Fruit fly (Drosophila melanogaster) whole organism, embryonic: ENCODE results near the gene Atg6.

ENCODE experiments used
- Aef1 ChIP-seq: fragments of 200-800 bp; sonication (Bioruptor generic); IDR thresholded peaks from 3 replicates; pipeline ENCODE4 v1.3.6; 2022; ENCODE audit warnings: missing biosample characterization, missing genetic modification characterization
- CG11247 ChIP-seq: fragments of 200-800 bp; sonication (Bioruptor generic); IDR thresholded peaks from 2 replicates; pipeline ENCODE4 v1.3.6; 2022; ENCODE audit warnings: missing biosample characterization, missing genetic modification characterization
- CG14441 ChIP-seq: fragments of 200-800 bp; sonication (Bioruptor generic); IDR thresholded peaks from 2 replicates; pipeline ENCODE4 v1.3.6; 2022; ENCODE audit warnings: missing biosample characterization, missing genetic modification characterization
- CG15269 ChIP-seq: fragments of 200-800 bp; sonication (Bioruptor generic); optimal IDR thresholded peaks from 2 replicates; lab custom pipeline; 2018; ENCODE audit warnings: missing biosample characterization, mild to moderate bottlenecking, missing genetic modification characterization, moderate library complexity
- CG1603 ChIP-seq: fragments of 200-800 bp; sonication (Bioruptor generic); optimal IDR thresholded peaks from 2 replicates; lab custom pipeline; 2019; ENCODE audit warnings: missing biosample characterization, mild to moderate bottlenecking, missing genetic modification characterization, moderate library complexity
- CG18599 ChIP-seq: fragments of 200-800 bp; sonication (Bioruptor generic); optimal IDR thresholded peaks from 3 replicates; lab custom pipeline; 2017; ENCODE audit warnings: missing biosample characterization, missing genetic modification characterization, mild to moderate bottlenecking, moderate library complexity, missing genetic modification reagents
- CG2678 ChIP-seq: fragments of 200-800 bp; sonication (Bioruptor generic); optimal IDR thresholded peaks from 3 replicates; lab custom pipeline; 2019; ENCODE audit warnings: missing biosample characterization, mild to moderate bottlenecking, missing genetic modification characterization, moderate library complexity
- CG3281 ChIP-seq: fragments of 200-800 bp; sonication (Bioruptor generic); optimal IDR thresholded peaks from 3 replicates; lab custom pipeline; 2017; ENCODE audit warnings: missing biosample characterization, mild to moderate bottlenecking, missing genetic modification characterization
- CG4730 ChIP-seq: fragments of 200-800 bp; sonication (Bioruptor generic); IDR thresholded peaks from 2 replicates; pipeline ENCODE4 v1.3.6; 2022; ENCODE audit warnings: missing biosample characterization, missing genetic modification characterization
- CG8388 ChIP-seq: fragments of 200-800 bp; sonication (Bioruptor generic); optimal IDR thresholded peaks from 2 replicates; lab custom pipeline; 2019; ENCODE audit warnings: missing biosample characterization, mild to moderate bottlenecking, missing genetic modification characterization, moderate library complexity
- CG8924 ChIP-seq: fragments of 200-800 bp; optimal IDR thresholded peaks from 3 replicates; lab custom pipeline; 2019; ENCODE audit warnings: missing biosample characterization, mild to moderate bottlenecking, missing genetic modification characterization, moderate library complexity
- CG9727 ChIP-seq: fragments of 200-800 bp; sonication (Bioruptor generic); optimal IDR thresholded peaks from 3 replicates; lab custom pipeline; 2017; ENCODE audit warnings: missing biosample characterization, mild to moderate bottlenecking, missing genetic modification characterization
- Dek ChIP-seq: fragments of 200-800 bp; sonication (Bioruptor generic); optimal IDR thresholded peaks from 3 replicates; lab custom pipeline; 2019; ENCODE audit warnings: missing biosample characterization, mild to moderate bottlenecking, missing genetic modification characterization, moderate library complexity
- ERR ChIP-seq: fragments of 200-800 bp; sonication (Bioruptor generic); optimal IDR thresholded peaks from 2 replicates; lab custom pipeline; 2016; ENCODE audit warnings: missing biosample characterization, missing genetic modification characterization
- Ets65A ChIP-seq: fragments of 200-800 bp; sonication (Bioruptor generic); peaks from one replicate; lab custom pipeline; 2016; ENCODE audit warnings: missing biosample characterization, missing genetic modification characterization
- HHEX ChIP-seq: fragments of 200-800 bp; sonication (Bioruptor generic); optimal IDR thresholded peaks from 3 replicates; lab custom pipeline; 2017; ENCODE audit warnings: missing biosample characterization, mild to moderate bottlenecking, missing genetic modification characterization, missing genetic modification reagents
- HLH3B ChIP-seq: fragments of 200-800 bp; sonication (Bioruptor generic); IDR thresholded peaks from 2 replicates; pipeline ENCODE4 v1.3.6; 2022; ENCODE audit warnings: missing biosample characterization, missing genetic modification characterization
- Meics ChIP-seq: fragments of 200-800 bp; sonication (Bioruptor generic); optimal IDR thresholded peaks from 2 replicates; lab custom pipeline; 2017; ENCODE audit warnings: missing biosample characterization, mild to moderate bottlenecking, missing genetic modification characterization
- Mrtf ChIP-seq: fragments of 200-800 bp; sonication (Bioruptor generic); IDR thresholded peaks from 3 replicates; pipeline ENCODE4 v1.3.6; 2022; ENCODE audit warnings: missing biosample characterization, missing genetic modification characterization
- Myb ChIP-seq: fragments of 200-800 bp; sonication (Bioruptor generic); optimal IDR thresholded peaks from 2 replicates; lab custom pipeline; 2016; ENCODE audit warnings: missing biosample characterization, missing genetic modification characterization
- Pdp1 ChIP-seq, 2 experiments: fragments of 200-800 bp; sonication (Bioruptor generic); optimal IDR thresholded peaks; 3 replicates each; lab custom pipeline; 2016; ENCODE audit warnings: missing biosample characterization in 2 of 2, missing genetic modification characterization in 2 of 2, mild to moderate bottlenecking in 1 of 2, moderate library complexity in 1 of 2
- abd-A ChIP-seq: fragments of 200-800 bp; sonication (Bioruptor generic); optimal IDR thresholded peaks from 3 replicates; lab custom pipeline; 2019; ENCODE audit warnings: missing biosample characterization, mild to moderate bottlenecking, missing genetic modification characterization, moderate library complexity
- esg ChIP-seq: fragments of 200-800 bp; sonication (Bioruptor generic); conservative IDR thresholded peaks from 2 replicates; pipeline ENCODE4 v1.3.6; 2022; ENCODE audit warnings: missing biosample characterization, missing genetic modification characterization
- eve ChIP-seq, 2 experiments: fragments of >200 bp; optimal IDR thresholded peaks; 2 replicates each; lab custom pipeline; 2017; ENCODE audit warnings: missing biosample characterization in 2 of 2, missing genetic modification characterization in 2 of 2
- grau ChIP-seq: fragments of 200-800 bp; optimal IDR thresholded peaks from 3 replicates; lab custom pipeline; 2019; ENCODE audit warnings: missing biosample characterization, mild to moderate bottlenecking, missing genetic modification characterization, moderate library complexity
- gsb-n ChIP-seq: fragments of 200-800 bp; sonication (Bioruptor generic); optimal IDR thresholded peaks from 3 replicates; lab custom pipeline; 2018; ENCODE audit warnings: missing biosample characterization, mild to moderate bottlenecking, missing genetic modification characterization
- hkb ChIP-seq, 2 experiments: fragments of 200-800 bp in 1 of 2; fragments of >200 bp in 1 of 2; sonication (Bioruptor generic) in 1 of 2; IDR thresholded peaks in 1 of 2; optimal IDR thresholded peaks in 1 of 2; 2 replicates each; pipeline versions ENCODE4 v1.3.6 to Lab custom; 2017 to 2022; ENCODE audit warnings: missing biosample characterization in 1 of 2, missing genetic modification characterization in 1 of 2
- kni ChIP-seq: fragments of 200-800 bp; sonication (Bioruptor generic); optimal IDR thresholded peaks from 3 replicates; lab custom pipeline; 2017; ENCODE audit warnings: mild to moderate bottlenecking, missing biosample characterization, missing genetic modification reagents, missing genetic modification characterization
- lab ChIP-seq: fragments of 200-800 bp; sonication (Bioruptor generic); optimal IDR thresholded peaks from 3 replicates; lab custom pipeline; 2017; ENCODE audit warnings: missing biosample characterization, missing genetic modification characterization, mild to moderate bottlenecking, moderate library complexity, missing genetic modification reagents
- mam ChIP-seq: fragments of 200-800 bp; sonication (Bioruptor generic); optimal IDR thresholded peaks from 3 replicates; lab custom pipeline; 2016; ENCODE audit warnings: missing biosample characterization, missing genetic modification characterization
- oc ChIP-seq: fragments of 200-800 bp; sonication (Bioruptor generic); optimal IDR thresholded peaks from 2 replicates; lab custom pipeline; 2018; ENCODE audit warnings: missing biosample characterization, mild to moderate bottlenecking, missing genetic modification characterization, moderate library complexity
- peb ChIP-seq: fragments of 200-800 bp; sonication (Bioruptor generic); IDR thresholded peaks from 2 replicates; pipeline ENCODE4 v1.3.6; 2022; ENCODE audit warnings: missing biosample characterization, missing genetic modification characterization
- pfk ChIP-seq: fragments of 200-800 bp; sonication (Bioruptor generic); optimal IDR thresholded peaks from 2 replicates; lab custom pipeline; 2018; ENCODE audit warnings: missing biosample characterization, mild to moderate bottlenecking, missing genetic modification characterization, moderate library complexity
- row ChIP-seq: fragments of 200-800 bp; sonication (Bioruptor generic); IDR thresholded peaks from 3 replicates; pipeline ENCODE4 v1.3.6; 2022; ENCODE audit warnings: missing biosample characterization, missing genetic modification characterization
- scrt ChIP-seq: fragments of 200-800 bp; sonication (Bioruptor generic); optimal IDR thresholded peaks from 2 replicates; lab custom pipeline; 2018; ENCODE audit warnings: missing biosample characterization, mild to moderate bottlenecking, missing genetic modification characterization, moderate library complexity
- sug ChIP-seq: fragments of 200-800 bp; optimal IDR thresholded peaks from 2 replicates; lab custom pipeline; 2019; ENCODE audit warnings: missing biosample characterization, mild to moderate bottlenecking, missing genetic modification characterization, moderate library complexity
- tup ChIP-seq: fragments of 200-800 bp; sonication (Bioruptor generic); optimal IDR thresholded peaks from 2 replicates; lab custom pipeline; 2016; ENCODE audit warnings: missing biosample characterization, mild to moderate bottlenecking, missing genetic modification characterization, moderate library complexity

The Atg6 gene

dm6 chr3R:24091653-24092052 is 41.1 kb upstream of the Atg6 start (continued):
- TF ChIP-seq peb (GFP tag; lab: Robert Waterston, UW) (0 out of 2 replicates have a peak, but pooled peaks have one; percentile 17), CG14441 (GFP tag; lab: Robert Waterston, UW) (0 out of 2 replicates have a peak, but pooled peaks have one; percentile 21), Dek (peak; percentile 27), pfk (GFP tag; lab: Kevin White, UChicago) (no peak), Pdp1 (GFP tag; optimal IDR thresholded peaks at IDR 0.05; lab: Kevin White, UChicago) (peak in 1 of 2 experiments; percentile 2), HLH3B (GFP tag; lab: Robert Waterston, UW) (0 out of 2 replicates have a peak, but pooled peaks have one; percentile 18), hkb (optimal IDR thresholded peaks at IDR 0.05; lab: Kevin White, UChicago) (no peak), hkb (GFP tag; IDR thresholded peaks at IDR 0.05; lab: Robert Waterston, UW) (peak; percentile 41; the same call in 1 of the 2 replicates), lab (GFP tag; lab: Kevin White, UChicago) (peak; percentile 52), kni (no peak), CG15269 (tag; lab: Kevin White, UChicago) (peak; percentile 17), CG18599 (peak; percentile 77), Myb (no peak), CG4730 (GFP tag; lab: Robert Waterston, UW) (no peak), HHEX (GFP tag; lab: Kevin White, UChicago) (peak; percentile 1), tup (GFP tag; lab: Kevin White, UChicago) (no peak), Meics (GFP tag; lab: Kevin White, UChicago) (peak; percentile 40), CG3281 (GFP tag; lab: Kevin White, UChicago) (peak; percentile 24), ERR (no peak), row (GFP tag; lab: Robert Waterston, UW) (peak; percentile 59; the same call in 2 of the 3 replicates), Ets65A (GFP tag; lab: Kevin White, UChicago) (peak; percentile 72), Mrtf (GFP tag; lab: Robert Waterston, UW) (0 out of 3 replicates have a peak, but pooled peaks have one; percentile 34), grau (peak; percentile 11), Aef1 (0 out of 3 replicates have a peak, but pooled peaks have one; percentile 27), CG8388 (GFP tag; lab: Kevin White, UChicago) (no peak), CG11247 (no peak), CG2678 (tag; lab: Kevin White, UChicago) (peak; percentile 48), scrt (GFP tag; lab: Kevin White, UChicago) (peak; percentile 33), esg (GFP tag; lab: Robert Waterston, UW) (0 out of 2 replicates have a peak, but pooled peaks have one; percentile 21), mam (peak; percentile 0), eve (GFP tag; optimal IDR thresholded peaks at IDR 0.05; lab: Kevin White, UChicago) (peak in 1 of 2 experiments; percentile 41)
- TF ChIP-seq, all 482 proteins: peak for 60

- peak in 1 of 2 experiments; percentile 12 for TF ChIP-seq eve (GFP tag; optimal IDR thresholded peaks at IDR 0.05; lab: Kevin White, UChicago)
- TF ChIP-seq sug, result peak; percentile 10
- peak; percentile 46 for TF ChIP-seq abd-A (tag; lab: Kevin White, UChicago)
- TF ChIP-seq CG1603 (tag; lab: Kevin White, UChicago), result no peak
- no peak for TF ChIP-seq CG9727 (GFP tag; lab: Kevin White, UChicago)
- TF ChIP-seq CG8924 (tag; lab: Kevin White, UChicago), result no peak
- peak; percentile 55 for TF ChIP-seq gsb-n (tag; lab: Kevin White, UChicago)
- TF ChIP-seq oc (tag; lab: Kevin White, UChicago), result peak; percentile 22
- TF ChIP-seq CG2678 (tag; lab: Kevin White, UChicago), result no peak
These were observed 39.6 kb upstream of the Atg6 start for dm6 chr3R:24090143-24090542.
